Worm (Caenorhabditis elegans): ENCODE results near the gene T01E8.1.

T01E8.1 gene

DNA sequence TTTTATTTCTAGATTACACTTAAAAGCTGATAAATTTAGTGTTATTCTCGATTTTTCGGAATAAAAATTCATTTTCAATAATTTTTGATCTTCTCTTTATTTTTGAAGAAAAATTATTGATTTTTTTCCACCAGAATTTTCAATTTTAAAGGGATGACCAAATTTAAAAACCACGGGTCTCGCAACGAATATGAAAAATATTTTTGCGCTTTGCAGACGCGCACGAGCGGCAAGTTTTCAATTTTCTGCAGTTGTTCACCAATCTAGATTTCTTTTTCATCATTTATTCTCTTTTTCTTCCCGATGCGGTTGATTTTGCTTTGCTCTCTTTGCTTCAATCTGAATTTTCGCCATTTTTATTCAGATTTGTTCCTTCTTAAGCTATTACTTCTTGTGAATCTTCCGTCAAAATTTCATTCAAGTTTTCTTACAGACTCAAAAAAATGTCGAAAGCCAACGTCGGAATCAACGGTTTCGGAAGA is 35.6 kb upstream of the T01E8.1 start, which contains the start of gene gpd-4:
Gene gpd-4, plus strand, starts transcription at position 432 of the 482 bp plus-strand sequence.
- TF ChIP-seq mdl-1 (tag; optimal IDR thresholded peaks at IDR 0.05) = no peak
- no peak for TF ChIP-seq unc-39 (tag; optimal IDR thresholded peaks at IDR 0.05)
- TF ChIP-seq elt-1 (tag; optimal IDR thresholded peaks at IDR 0.05) = no peak
- TF ChIP-seq lin-15B (tag; optimal IDR thresholded peaks at IDR 0.05) = no peak

DNA sequence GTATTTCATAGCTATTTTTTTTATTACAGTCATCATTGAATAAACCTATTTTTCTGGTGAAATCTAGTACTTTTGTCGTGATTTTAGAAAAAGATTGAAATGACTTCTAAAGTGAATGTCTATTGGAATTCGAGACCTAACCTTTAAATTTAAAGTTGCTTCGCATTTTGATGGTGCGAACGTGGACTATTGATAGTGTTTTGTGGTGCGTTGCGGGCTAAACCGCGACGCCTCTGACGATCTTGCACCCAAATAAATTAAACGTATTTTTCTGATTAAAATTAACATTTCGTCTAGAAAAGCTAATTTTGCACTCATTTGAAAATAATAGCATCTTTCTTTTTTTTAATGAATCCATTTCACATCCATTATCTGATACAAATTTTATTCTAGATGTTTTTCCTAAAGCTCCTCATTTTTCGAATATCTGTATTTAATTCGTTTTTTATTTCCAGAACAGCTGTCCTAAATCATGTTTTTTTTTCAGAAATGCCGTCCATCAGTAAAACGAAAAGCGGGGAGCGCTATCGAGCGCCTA is 34.0 kb upstream of the T01E8.1 start, which contains the start of gene wbp-11:
Gene wbp-11, plus strand, starts transcription at position 488 of the 538 bp plus-strand sequence.
- TF ChIP-seq sea-2 (GFP tag; optimal IDR thresholded peaks at IDR 0.05) = no peak
- TF ChIP-seq lin-15B (tag; optimal IDR thresholded peaks at IDR 0.05) = peak; percentile 66
- TF ChIP-seq pha-4 (tag; optimal IDR thresholded peaks at IDR 0.05) = peak; percentile 69
- TF ChIP-seq hmg-11 (tag; optimal IDR thresholded peaks at IDR 0.05) = peak; percentile 10
- peak; percentile 47 for TF ChIP-seq nfya-1 (tag; optimal IDR thresholded peaks at IDR 0.05; ENCODE audit: insufficient read depth)
- TF ChIP-seq fkh-2 (tag; optimal IDR thresholded peaks at IDR 0.05) = no peak

DNA sequence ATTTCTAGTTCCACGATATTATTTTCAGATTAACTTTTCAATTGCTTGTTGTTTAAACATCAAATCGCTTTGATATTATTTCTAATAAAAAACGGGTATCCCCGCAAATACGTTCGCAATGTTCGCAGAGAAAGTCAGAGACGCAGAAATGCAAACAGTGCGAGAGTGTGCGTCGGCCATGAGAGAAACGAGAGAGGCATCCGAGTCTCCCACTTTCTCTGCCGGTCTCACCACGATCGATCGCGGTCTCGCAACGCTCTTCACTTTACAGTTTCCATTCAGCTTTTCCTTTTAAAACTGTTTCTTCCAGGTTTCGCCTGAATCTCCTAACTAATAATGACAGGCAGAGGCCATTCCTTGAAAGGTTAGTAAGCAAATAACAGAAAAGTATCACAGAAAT is 32.2 kb upstream of the T01E8.1 start, which contains the start of gene F33H1.4:
Gene F33H1.4, plus strand, starts transcription at position 311 of the 400 bp plus-strand sequence.
- TF ChIP-seq pqm-1 (tag; optimal IDR thresholded peaks at IDR 0.05) (no peak), ztf-4 (tag; optimal IDR thresholded peaks at IDR 0.05) (no peak), pha-4 (tag; optimal IDR thresholded peaks at IDR 0.05) (peak; percentile 84), lsy-12 (tag; optimal IDR thresholded peaks at IDR 0.05) (no peak), unc-39 (tag; optimal IDR thresholded peaks at IDR 0.05) (no peak), lin-15B (tag; optimal IDR thresholded peaks at IDR 0.05) (peak; percentile 97), ztf-11 (tag; optimal IDR thresholded peaks at IDR 0.05) (no peak), snpc-4 (tag; optimal IDR thresholded peaks at IDR 0.05) (no peak), jun-1 (tag; optimal IDR thresholded peaks at IDR 0.05) (peak; percentile 32), nhr-23 (tag; optimal IDR thresholded peaks at IDR 0.05) (peak; percentile 57), R02D3.7 (tag; optimal IDR thresholded peaks at IDR 0.05) (peak; percentile 58), elt-1 (tag; optimal IDR thresholded peaks at IDR 0.05) (no peak), ceh-82 (tag; optimal IDR thresholded peaks at IDR 0.05) (no peak), ama-1 (optimal IDR thresholded peaks at IDR 0.05) (peak; percentile 68), elt-3 (tag; optimal IDR thresholded peaks at IDR 0.05) (no peak), nhr-25 (tag; optimal IDR thresholded peaks at IDR 0.05) (peak; percentile 71), nhr-12 (tag; optimal IDR thresholded peaks at IDR 0.05) (no peak), nhr-43 (tag; optimal IDR thresholded peaks at IDR 0.05; ENCODE audit: poor library complexity, severe bottlenecking) (peak; percentile 36), nhr-77 (tag; optimal IDR thresholded peaks at IDR 0.05) (no peak), nhr-76 (tag; optimal IDR thresholded peaks at IDR 0.05) (no peak), mml-1 (tag; optimal IDR thresholded peaks at IDR 0.05) (no peak), elt-2 (tag; optimal IDR thresholded peaks at IDR 0.05) (peak; percentile 29)

DNA sequence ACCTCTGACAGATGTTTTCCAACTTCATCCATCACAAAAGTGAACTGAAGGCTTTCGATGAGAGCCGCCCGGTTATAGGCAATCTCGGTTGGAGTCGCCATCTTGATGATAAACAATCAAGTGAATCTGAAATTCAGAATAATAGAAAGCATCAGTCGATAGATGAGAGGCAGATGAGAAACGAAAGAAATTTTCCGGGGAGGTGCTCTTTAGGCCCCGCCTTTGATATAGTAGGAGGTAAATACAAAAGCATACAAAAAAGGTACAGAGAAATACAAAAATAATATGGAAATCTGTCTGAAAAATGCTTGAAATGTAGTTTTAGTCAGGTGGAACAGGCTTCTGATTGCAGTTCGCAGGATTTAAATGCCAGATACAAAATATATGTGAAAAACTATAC is 23.9 kb upstream of the T01E8.1 start, which contains the start of gene srd-1:
Gene srd-1, minus strand, starts transcription at position 101 of the 400 bp plus-strand sequence.
- no peak for TF ChIP-seq nhr-67 (tag; optimal IDR thresholded peaks at IDR 0.05)
- no peak for TF ChIP-seq jun-1 (tag; optimal IDR thresholded peaks at IDR 0.05)
- no peak for TF ChIP-seq ztf-4 (tag; optimal IDR thresholded peaks at IDR 0.05)
- TF ChIP-seq ceh-9 (tag; optimal IDR thresholded peaks at IDR 0.05) = no peak
- no peak for TF ChIP-seq nhr-25 (tag; optimal IDR thresholded peaks at IDR 0.05)
- no peak for TF ChIP-seq nhr-77 (tag; optimal IDR thresholded peaks at IDR 0.05)
- TF ChIP-seq mdl-1 (tag; optimal IDR thresholded peaks at IDR 0.05) = no peak
- TF ChIP-seq tbx-2 (tag; optimal IDR thresholded peaks at IDR 0.05) = no peak
- no peak for TF ChIP-seq eor-1 (tag; optimal IDR thresholded peaks at IDR 0.05)

DNA sequence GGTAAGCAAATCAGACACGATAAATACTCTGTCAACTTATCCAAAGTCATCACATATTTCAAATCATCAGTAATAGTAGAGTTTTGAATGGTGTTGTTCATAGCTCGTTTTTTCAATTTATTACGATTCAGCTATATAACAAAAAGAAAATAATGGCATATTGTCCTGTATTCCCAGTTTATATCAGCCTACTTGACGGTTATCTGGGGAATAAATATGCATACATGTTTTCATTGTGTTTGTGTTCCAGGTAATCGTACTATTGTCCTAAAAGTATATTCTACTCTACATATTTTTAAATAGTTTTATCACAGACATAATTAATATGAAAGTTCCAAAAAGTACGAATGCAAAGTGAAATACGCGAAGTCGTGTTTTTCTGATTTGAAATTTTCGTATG is 18.7 kb upstream of the T01E8.1 start, which contains the start of gene srd-2:
Gene srd-2, minus strand, starts transcription at position 101 of the 400 bp plus-strand sequence.
- TF ChIP-seq elt-3 (tag; optimal IDR thresholded peaks at IDR 0.05) (no peak), lin-15B (tag; optimal IDR thresholded peaks at IDR 0.05) (no peak), nhr-237 (tag; optimal IDR thresholded peaks at IDR 0.05) (no peak), unc-39 (tag; optimal IDR thresholded peaks at IDR 0.05) (no peak), nhr-76 (tag; optimal IDR thresholded peaks at IDR 0.05) (no peak), elt-2 (tag; optimal IDR thresholded peaks at IDR 0.05) (no peak), nhr-43 (tag; optimal IDR thresholded peaks at IDR 0.05; ENCODE audit: poor library complexity, severe bottlenecking) (no peak), pqm-1 (tag; optimal IDR thresholded peaks at IDR 0.05) (no peak), zag-1 (tag; optimal IDR thresholded peaks at IDR 0.05) (no peak), fkh-10 (GFP tag; optimal IDR thresholded peaks at IDR 0.05) (no peak), jun-1 (tag; optimal IDR thresholded peaks at IDR 0.05) (no peak), nhr-23 (tag; optimal IDR thresholded peaks at IDR 0.05) (no peak), nhr-67 (tag; optimal IDR thresholded peaks at IDR 0.05) (no peak), sea-2 (GFP tag; optimal IDR thresholded peaks at IDR 0.05) (no peak), ceh-16 (tag; optimal IDR thresholded peaks at IDR 0.05) (no peak)

Measured in whole organism, L3 larva.